Fruit fly (Drosophila melanogaster): Measurements from ENCODE around the gene CG15169.

Gene CG15169

DNA sequence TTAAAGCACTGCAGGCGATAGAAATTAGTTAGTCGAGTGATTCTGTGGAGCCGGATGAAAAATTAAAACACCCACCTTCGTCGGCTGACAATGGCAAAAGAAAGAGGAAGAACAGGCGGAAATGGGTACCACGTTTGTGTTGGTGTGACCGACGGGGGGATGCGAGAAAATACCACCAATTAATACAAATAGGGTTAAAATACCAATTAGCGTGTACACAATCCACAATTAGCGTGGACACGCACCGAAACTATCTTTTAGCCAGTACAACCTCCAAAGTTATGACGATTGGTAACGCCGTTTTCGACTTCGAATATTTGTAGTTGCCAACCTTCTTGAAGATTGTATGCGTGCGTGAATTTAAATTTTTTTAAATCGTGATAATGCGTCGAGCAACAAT, 18.3 kb downstream of the CG15169 start, which contains the start of gene RpL30 (continued):
- TF ChIP-seq twi (tag; optimal IDR thresholded peaks at IDR 0.05) (peak; percentile 77), nau (GFP tag; optimal IDR thresholded peaks at IDR 0.05) (peak; percentile 91), otp (GFP tag; IDR thresholded peaks at IDR 0.05) (peak; percentile 94), pita (GFP tag; optimal IDR thresholded peaks at IDR 0.05) (peak; percentile 100), CG8388 (GFP tag; optimal IDR thresholded peaks at IDR 0.05) (peak; percentile 82), CG10654 (GFP tag; optimal IDR thresholded peaks at IDR 0.05) (peak; percentile 80), Asciz (GFP tag; optimal IDR thresholded peaks at IDR 0.05) (peak; percentile 90), oc (tag; optimal IDR thresholded peaks at IDR 0.05) (peak; percentile 75), bab2 (GFP tag; optimal IDR thresholded peaks at IDR 0.05) (peak; percentile 69), phol (tag; optimal IDR thresholded peaks at IDR 0.05) (peak; percentile 91), CG1832 (GFP tag; optimal IDR thresholded peaks at IDR 0.05) (no peak), CG3838 (GFP tag; optimal IDR thresholded peaks at IDR 0.05) (peak; percentile 64), CG2712 (tag; optimal IDR thresholded peaks at IDR 0.05) (peak; percentile 87), dati (GFP tag; IDR thresholded peaks at IDR 0.05) (peak; percentile 65), trem (tag; optimal IDR thresholded peaks at IDR 0.05) (peak; percentile 92), fd102C (GFP tag; optimal IDR thresholded peaks at IDR 0.05) (peak; percentile 89), Hsf (GFP tag; optimal IDR thresholded peaks at IDR 0.05) (peak; percentile 88), Doc2 (GFP tag; IDR thresholded peaks at IDR 0.05) (0 out of 2 replicates have a peak, but pooled peaks have one; percentile 33), vnd (GFP tag; IDR thresholded peaks at IDR 0.05; ENCODE audit: partially characterized antibody) (no peak), CG15696 (tag; optimal IDR thresholded peaks at IDR 0.05) (peak; percentile 59), CG10209 (GFP tag; optimal IDR thresholded peaks at IDR 0.05) (peak; percentile 95), CG1024 (GFP tag; IDR thresholded peaks at IDR 0.05) (peak; percentile 71), CHES-1-like (GFP tag; optimal IDR thresholded peaks at IDR 0.05) (peak; percentile 96), CG13296 (GFP tag; optimal IDR thresholded peaks at IDR 0.05) (peak; percentile 94), D19B (GFP tag; optimal IDR thresholded peaks at IDR 0.05) (peak; percentile 42), caup (GFP tag; optimal IDR thresholded peaks at IDR 0.05; ENCODE audit: severe bottlenecking) (peak; percentile 98), btn (GFP tag; optimal IDR thresholded peaks at IDR 0.05) (peak; percentile 92), CrebB (tag; optimal IDR thresholded peaks at IDR 0.05) (peak; percentile 95), CG7928 (GFP tag; optimal IDR thresholded peaks at IDR 0.05) (peak; percentile 75), Gsc (GFP tag; IDR thresholded peaks at IDR 0.05) (no peak), CoRest (tag; optimal IDR thresholded peaks at IDR 0.05) (peak; percentile 82), insv (GFP tag; optimal IDR thresholded peaks at IDR 0.05) (peak in 1 of 2 experiments; percentile 84), stc (GFP tag; IDR thresholded peaks at IDR 0.05) (peak; percentile 91), CG1602 (GFP tag; optimal IDR thresholded peaks at IDR 0.05) (peak; percentile 65), schlank (tag; optimal IDR thresholded peaks at IDR 0.05) (peak; percentile 92), abd-A (tag; optimal IDR thresholded peaks at IDR 0.05) (peak; percentile 93), Sry-δ (GFP tag; optimal IDR thresholded peaks at IDR 0.05) (peak; percentile 82), CG4424 (GFP tag; optimal IDR thresholded peaks at IDR 0.05) (peak; percentile 83), ap (GFP tag; IDR thresholded peaks at IDR 0.05) (peak; percentile 61; the same call in 1 of the 2 replicates), CG16815 (GFP tag; optimal IDR thresholded peaks at IDR 0.05) (peak; percentile 59), ato (GFP tag; IDR thresholded peaks at IDR 0.05; ENCODE audit: partially characterized antibody) (peak; percentile 40; the same call in 1 of the 2 replicates), tgo (GFP tag; IDR thresholded peaks at IDR 0.05) (peak; percentile 81), Xbp1 (GFP tag; optimal IDR thresholded peaks at IDR 0.05) (peak; percentile 87), lola (GFP tag; optimal IDR thresholded peaks at IDR 0.05) (peak in 1 of 3 experiments; percentile 62), z (GFP tag; IDR thresholded peaks at IDR 0.05) (peak; percentile 71; the same call in 2 of the 3 replicates), chinmo (GFP tag; IDR thresholded peaks at IDR 0.05; ENCODE audit: partially characterized antibody) (peak; percentile 86; the same call in 3 of the 4 replicates), Oli (tag; optimal IDR thresholded peaks at IDR 0.05) (peak; percentile 65), CG9215 (GFP tag; IDR thresholded peaks at IDR 0.05) (peak; percentile 60), dmrt11E (tag; optimal IDR thresholded peaks at IDR 0.05) (peak; percentile 79)

Data from whole organism, embryonic.